Fruit fly (Drosophila melanogaster) whole organism, embryonic: Measurements from ENCODE around the gene PGAP1.

ENCODE experiments used
- CG1024 ChIP-seq: fragments of 200-800 bp; sonication (Bioruptor generic); IDR thresholded peaks from 2 replicates; pipeline ENCODE4 v1.3.6; 2022; ENCODE audit warnings: missing biosample characterization, missing genetic modification characterization
- CG10431 ChIP-seq: fragments of 200-800 bp; sonication (Bioruptor generic); optimal IDR thresholded peaks from 3 replicates; lab custom pipeline; 2018; ENCODE audit warnings: missing biosample characterization, mild to moderate bottlenecking, missing genetic modification characterization
- CG12219 ChIP-seq: fragments of 200-800 bp; sonication (Bioruptor generic); optimal IDR thresholded peaks from 3 replicates; lab custom pipeline; 2018; ENCODE audit warnings: missing biosample characterization, mild to moderate bottlenecking, missing genetic modification characterization
- CG14014 ChIP-seq: fragments of 200-800 bp; sonication (Bioruptor generic); IDR thresholded peaks from 2 replicates; pipeline ENCODE4 v1.3.6; 2022; ENCODE audit warnings: missing biosample characterization, missing genetic modification characterization
- CG15073 ChIP-seq: fragments of 200-800 bp; sonication (Bioruptor generic); optimal IDR thresholded peaks from 2 replicates; lab custom pipeline; 2016; ENCODE audit warnings: missing biosample characterization, missing genetic modification characterization
- CG16815 ChIP-seq: fragments of 200-800 bp; sonication (Bioruptor generic); optimal IDR thresholded peaks from 3 replicates; lab custom pipeline; 2017; ENCODE audit warnings: missing biosample characterization, mild to moderate bottlenecking, missing genetic modification characterization
- CG2712 ChIP-seq: fragments of 200-800 bp; optimal IDR thresholded peaks from 3 replicates; lab custom pipeline; 2019; ENCODE audit warnings: missing biosample characterization, mild to moderate bottlenecking, missing genetic modification characterization, moderate library complexity
- CG31365 ChIP-seq: fragments of 200-800 bp; sonication (Bioruptor generic); optimal IDR thresholded peaks from 2 replicates; lab custom pipeline; 2018; ENCODE audit warnings: missing biosample characterization, mild to moderate bottlenecking, missing genetic modification characterization
- CG32772 ChIP-seq: fragments of 200-800 bp; sonication (Bioruptor generic); IDR thresholded peaks from 2 replicates; pipeline ENCODE4 v1.3.6; 2022; ENCODE audit warnings: missing biosample characterization, missing genetic modification characterization
- CG33213 ChIP-seq: fragments of 200-800 bp; sonication (Bioruptor generic); optimal IDR thresholded peaks from 3 replicates; lab custom pipeline; 2016; ENCODE audit warnings: missing biosample characterization, missing genetic modification characterization
- CG33557 ChIP-seq: fragments of 200-800 bp; sonication (Bioruptor generic); optimal IDR thresholded peaks from 2 replicates; lab custom pipeline; 2019; ENCODE audit warnings: missing biosample characterization, mild to moderate bottlenecking, missing genetic modification characterization, moderate library complexity
- CG3726 ChIP-seq: fragments of 200-800 bp; sonication (Bioruptor generic); IDR thresholded peaks from 3 replicates; pipeline ENCODE4, ENCODE4 v1.3.6; 2022; ENCODE audit warnings: missing biosample characterization, missing genetic modification characterization
- CG4424 ChIP-seq: fragments of 200-800 bp; sonication (Bioruptor generic); optimal IDR thresholded peaks from 3 replicates; lab custom pipeline; 2016; ENCODE audit warnings: missing biosample characterization, missing genetic modification characterization
- CG6254 ChIP-seq: fragments of 200-800 bp; sonication (Bioruptor generic); optimal IDR thresholded peaks from 3 replicates; lab custom pipeline; 2017; ENCODE audit warnings: mild to moderate bottlenecking, missing biosample characterization, missing genetic modification reagents, missing genetic modification characterization
- CG7357 ChIP-seq: fragments of 200-800 bp; sonication (Bioruptor generic); IDR thresholded peaks from 3 replicates; pipeline ENCODE4 v1.3.6; 2022; ENCODE audit warnings: missing biosample characterization, missing genetic modification characterization
- CG7372 ChIP-seq: fragments of 200-800 bp; sonication (Bioruptor generic); IDR thresholded peaks from 2 replicates; pipeline ENCODE4 v1.3.6; 2022; ENCODE audit warnings: missing biosample characterization, missing genetic modification characterization
- CG7963 ChIP-seq: fragments of 200-800 bp; sonication (Bioruptor generic); IDR thresholded peaks from 3 replicates; pipeline ENCODE4 v1.3.6; 2022; ENCODE audit warnings: missing biosample characterization, missing genetic modification characterization; ENCODE audit not compliant: partially characterized antibody
- CG8359 ChIP-seq: fragments of 200-800 bp; sonication (Bioruptor generic); optimal IDR thresholded peaks from 2 replicates; lab custom pipeline; 2017; ENCODE audit warnings: missing biosample characterization, mild to moderate bottlenecking, missing genetic modification characterization, borderline replicate concordance
- CG8924 ChIP-seq: fragments of 200-800 bp; optimal IDR thresholded peaks from 3 replicates; lab custom pipeline; 2019; ENCODE audit warnings: missing biosample characterization, mild to moderate bottlenecking, missing genetic modification characterization, moderate library complexity
- CG8944 ChIP-seq: fragments of 200-800 bp; sonication (Bioruptor generic); optimal IDR thresholded peaks from 3 replicates; lab custom pipeline; 2016; ENCODE audit warnings: missing biosample characterization, missing genetic modification characterization
- CG9437 ChIP-seq: fragments of 200-800 bp; sonication (Bioruptor generic); optimal IDR thresholded peaks from 2 replicates; lab custom pipeline; 2018; ENCODE audit warnings: missing biosample characterization, mild to moderate bottlenecking, missing genetic modification characterization
- Camta ChIP-seq: fragments of 200-800 bp; sonication (Bioruptor generic); optimal IDR thresholded peaks from 2 replicates; lab custom pipeline; 2016; ENCODE audit warnings: missing biosample characterization, missing genetic modification characterization
- Doc3 ChIP-seq: fragments of 200-800 bp; sonication (Bioruptor generic); IDR thresholded peaks from 3 replicates; pipeline ENCODE4 v1.3.6; 2022; ENCODE audit warnings: missing biosample characterization, missing genetic modification characterization; ENCODE audit not compliant: partially characterized antibody
- Fer2 ChIP-seq: fragments of 200-800 bp; sonication (Bioruptor generic); optimal IDR thresholded peaks from 2 replicates; lab custom pipeline; 2018; ENCODE audit warnings: missing biosample characterization, mild to moderate bottlenecking, missing genetic modification characterization, moderate library complexity
- HLH54F ChIP-seq: fragments of 200-800 bp; sonication (Bioruptor generic); optimal IDR thresholded peaks from 3 replicates; lab custom pipeline; 2016; ENCODE audit warnings: missing biosample characterization, missing genetic modification characterization
- Hmr ChIP-seq: fragments of 200-800 bp; sonication (Bioruptor generic); optimal IDR thresholded peaks from 3 replicates; lab custom pipeline; 2017; ENCODE audit warnings: mild to moderate bottlenecking, missing biosample characterization, missing genetic modification reagents, missing genetic modification characterization
- Med ChIP-seq: fragments of 200-800 bp; sonication (Bioruptor generic); peaks from one replicate; lab custom pipeline; 2016; ENCODE audit warnings: missing biosample characterization, missing genetic modification characterization, mild to moderate bottlenecking, inconsistent platforms, moderate library complexity
- NfI ChIP-seq: fragments of 200-800 bp; sonication (Bioruptor generic); optimal IDR thresholded peaks from 3 replicates; lab custom pipeline; 2018; ENCODE audit warnings: missing biosample characterization, mild to moderate bottlenecking, missing genetic modification characterization, moderate library complexity
- Ptx1 ChIP-seq: fragments of 200-800 bp; sonication (Bioruptor generic); IDR thresholded peaks from 2 replicates; pipeline ENCODE4 v1.3.6; 2022; ENCODE audit warnings: missing biosample characterization, missing genetic modification characterization
- Spps ChIP-seq: fragments of 200-800 bp; sonication (Bioruptor generic); optimal IDR thresholded peaks from 2 replicates; lab custom pipeline; 2018; ENCODE audit warnings: missing biosample characterization, mild to moderate bottlenecking, missing genetic modification characterization
- Tbp ChIP-seq: fragments of >200 bp; optimal IDR thresholded peaks from 2 replicates; lab custom pipeline; 2018; ENCODE audit warnings: missing biosample characterization, missing genetic modification characterization
- ap ChIP-seq: fragments of 200-800 bp; sonication (Bioruptor generic); IDR thresholded peaks from 2 replicates; pipeline ENCODE4 v1.3.6; 2022; ENCODE audit warnings: missing biosample characterization, missing genetic modification characterization
- ash1 ChIP-seq: fragments of 200-800 bp; sonication (Bioruptor generic); optimal IDR thresholded peaks from 2 replicates; lab custom pipeline; 2018; ENCODE audit warnings: missing biosample characterization, mild to moderate bottlenecking, missing genetic modification characterization
- dan ChIP-seq: fragments of 200-800 bp; sonication (Bioruptor generic); IDR thresholded peaks from 2 replicates; pipeline ENCODE4 v1.3.6; 2022; ENCODE audit warnings: missing biosample characterization, missing genetic modification characterization
- disco-r ChIP-seq: fragments of 200-800 bp; sonication (Bioruptor generic); optimal IDR thresholded peaks from 2 replicates; lab custom pipeline; 2016; ENCODE audit warnings: missing biosample characterization, missing genetic modification characterization
- dm ChIP-seq: fragments of 200-800 bp; sonication (Bioruptor generic); optimal IDR thresholded peaks from 3 replicates; lab custom pipeline; 2016; ENCODE audit warnings: missing biosample characterization, missing genetic modification characterization
- gro ChIP-seq: fragments of 200-800 bp; sonication (Bioruptor generic); optimal IDR thresholded peaks from 2 replicates; lab custom pipeline; 2016; ENCODE audit warnings: missing biosample characterization, missing genetic modification characterization
- ind ChIP-seq: fragments of 200-800 bp; sonication (Bioruptor generic); optimal IDR thresholded peaks from 3 replicates; lab custom pipeline; 2016; ENCODE audit warnings: missing biosample characterization, missing genetic modification characterization
- jing ChIP-seq: fragments of 200-800 bp; sonication (Bioruptor generic); optimal IDR thresholded peaks from 2 replicates; lab custom pipeline; 2018; ENCODE audit warnings: missing biosample characterization, mild to moderate bottlenecking, missing genetic modification characterization
- lola ChIP-seq, 3 experiments: fragments of >200 bp in 2 of 3; fragments of 200-800 bp in 1 of 3; sonication (Bioruptor generic) in 1 of 3; optimal IDR thresholded peaks; 2 replicates each; lab custom pipeline; 2017 to 2019; ENCODE audit warnings: missing biosample characterization in 3 of 3, missing genetic modification characterization in 3 of 3, mild to moderate bottlenecking in 1 of 3, moderate library complexity in 1 of 3
- oc ChIP-seq: fragments of 200-800 bp; sonication (Bioruptor generic); optimal IDR thresholded peaks from 2 replicates; lab custom pipeline; 2018; ENCODE audit warnings: missing biosample characterization, mild to moderate bottlenecking, missing genetic modification characterization, moderate library complexity
- otp ChIP-seq: fragments of 200-800 bp; sonication (Bioruptor generic); IDR thresholded peaks from 3 replicates; pipeline ENCODE4, ENCODE4 v1.3.6; 2022; ENCODE audit warnings: missing biosample characterization, missing genetic modification characterization
- pita ChIP-seq: fragments of 200-800 bp; sonication (Bioruptor generic); optimal IDR thresholded peaks from 2 replicates; lab custom pipeline; 2017; ENCODE audit warnings: missing biosample characterization, mild to moderate bottlenecking, missing genetic modification characterization
- row ChIP-seq: fragments of 200-800 bp; sonication (Bioruptor generic); IDR thresholded peaks from 3 replicates; pipeline ENCODE4 v1.3.6; 2022; ENCODE audit warnings: missing biosample characterization, missing genetic modification characterization
- run ChIP-seq: fragments of 200-800 bp; sonication (Bioruptor generic); optimal IDR thresholded peaks from 3 replicates; lab custom pipeline; 2018; ENCODE audit warnings: missing biosample characterization, mild to moderate bottlenecking, missing genetic modification characterization
- schlank ChIP-seq: fragments of 200-800 bp; sonication (Bioruptor generic); optimal IDR thresholded peaks from 2 replicates; lab custom pipeline; 2018; ENCODE audit warnings: missing biosample characterization, mild to moderate bottlenecking, missing genetic modification characterization
- sens-2 ChIP-seq: fragments of 200-800 bp; sonication (Bioruptor generic); IDR thresholded peaks from 2 replicates; pipeline ENCODE4 v1.3.6; 2022; ENCODE audit warnings: missing biosample characterization, missing genetic modification characterization
- tio ChIP-seq: fragments of 200-800 bp; sonication (Bioruptor generic); optimal IDR thresholded peaks from 2 replicates; lab custom pipeline; 2017; ENCODE audit warnings: missing biosample characterization, missing genetic modification characterization, inconsistent platforms
- toy ChIP-seq: fragments of 200-800 bp; sonication (Bioruptor generic); IDR thresholded peaks from 2 replicates; pipeline ENCODE4 v1.3.6; 2022; ENCODE audit warnings: missing biosample characterization, missing genetic modification characterization
- twi ChIP-seq: fragments of 200-800 bp; optimal IDR thresholded peaks from 2 replicates; lab custom pipeline; 2019; ENCODE audit warnings: missing biosample characterization, mild to moderate bottlenecking, missing genetic modification characterization, moderate library complexity

Gene PGAP1

dm6 chrX:5696436-5697022 lies 7.3 kb upstream of the PGAP1 start (continued):
- TF ChIP-seq lola (GFP tag; optimal IDR thresholded peaks at IDR 0.05; lab: Kevin White, UChicago) (peak in 2 of 3 experiments; percentile 3 to 92), CG12219 (GFP tag; lab: Kevin White, UChicago) (peak; percentile 93), ash1 (GFP tag; lab: Kevin White, UChicago) (peak; percentile 66), CG7357 (GFP tag; lab: Robert Waterston, UW) (peak; percentile 88), CG6254 (GFP tag; lab: Kevin White, UChicago) (peak; percentile 89), CG3726 (GFP tag; lab: Robert Waterston, UW) (peak; percentile 96), schlank (tag; lab: Kevin White, UChicago) (peak; percentile 82), CG31365 (peak; percentile 80), CG7372 (GFP tag; lab: Robert Waterston, UW) (peak; percentile 92), Med (peak; percentile 99), CG14014 (GFP tag; lab: Robert Waterston, UW) (peak; percentile 94), sens-2 (peak; percentile 95), CG33213 (GFP tag; lab: Kevin White, UChicago) (peak; percentile 98), Camta (GFP tag; lab: Kevin White, UChicago) (peak; percentile 97), CG15073 (GFP tag; lab: Kevin White, UChicago) (peak; percentile 87), disco-r (GFP tag; lab: Kevin White, UChicago) (peak; percentile 96), dan (GFP tag; lab: Robert Waterston, UW) (peak; percentile 94), CG9437 (peak; percentile 91), pita (GFP tag; lab: Kevin White, UChicago) (no peak), CG33557 (GFP tag; lab: Kevin White, UChicago) (peak; percentile 95), HLH54F (GFP tag; lab: Kevin White, UChicago) (peak; percentile 96), CG32772 (GFP tag; lab: Robert Waterston, UW) (peak; percentile 96), CG1024 (peak; percentile 96), twi (peak; percentile 60), CG4424 (GFP tag; lab: Kevin White, UChicago) (peak; percentile 98), CG7963 (no peak), ind (GFP tag; lab: Kevin White, UChicago) (peak; percentile 98), otp (peak; percentile 98), jing (peak; percentile 91), oc (tag; lab: Kevin White, UChicago) (peak; percentile 93), CG10431 (GFP tag; lab: Kevin White, UChicago) (peak; percentile 88), Ptx1 (peak; percentile 96), Spps (tag; lab: Kevin White, UChicago) (peak; percentile 72), row (GFP tag; lab: Robert Waterston, UW) (peak; percentile 95), Doc3 (GFP tag; lab: Robert Waterston, UW) (no peak), CG16815 (peak; percentile 96), run (tag; lab: Kevin White, UChicago) (peak; percentile 62), Hmr (peak; percentile 93), Fer2 (tag; lab: Kevin White, UChicago) (peak; percentile 85), Tbp (GFP tag; lab: Kevin White, UChicago) (no peak), gro (GFP tag; lab: Kevin White, UChicago) (peak; percentile 95), CG8924 (tag; lab: Kevin White, UChicago) (peak; percentile 77), toy (GFP tag; lab: Robert Waterston, UW) (peak; percentile 58; the same call in 1 of the 2 replicates), CG8944 (GFP tag; lab: Kevin White, UChicago) (peak; percentile 98), CG2712 (tag; lab: Kevin White, UChicago) (peak; percentile 86), NfI (GFP tag; lab: Kevin White, UChicago) (peak; percentile 95), ap (GFP tag; lab: Robert Waterston, UW) (peak; percentile 94), CG8359 (peak; percentile 74), dm (peak; percentile 96), tio (peak; percentile 93)
